Worm (Caenorhabditis elegans): ENCODE measurements around the gene F15E6.4.

The F15E6.4 gene

ce11 chrIV:4265224-4265623 lies 26.1 kb upstream of the F15E6.4 start, which contains the start of gene F36A4.5:
Gene F36A4.5, plus strand, starts transcription at chrIV:4265524.
- TF ChIP-seq mml-1 (tag; optimal IDR thresholded peaks at IDR 0.05) (no peak), nhr-12 (tag; optimal IDR thresholded peaks at IDR 0.05) (no peak), egl-5 (tag; optimal IDR thresholded peaks at IDR 0.05) (no peak), ztf-11 (tag; optimal IDR thresholded peaks at IDR 0.05) (no peak), snpc-4 (tag; optimal IDR thresholded peaks at IDR 0.05) (no peak), unc-39 (tag; optimal IDR thresholded peaks at IDR 0.05) (no peak), nhr-67 (tag; optimal IDR thresholded peaks at IDR 0.05) (no peak), lin-15B (tag; optimal IDR thresholded peaks at IDR 0.05) (no peak), tbx-2 (tag; optimal IDR thresholded peaks at IDR 0.05) (no peak)

- no peak for TF ChIP-seq nhr-43 (tag; optimal IDR thresholded peaks at IDR 0.05; ENCODE audit: poor library complexity, severe bottlenecking)
- no peak for TF ChIP-seq zag-1 (tag; optimal IDR thresholded peaks at IDR 0.05)
- TF ChIP-seq ama-1 (optimal IDR thresholded peaks at IDR 0.05), result no peak
- TF ChIP-seq mml-1 (tag; optimal IDR thresholded peaks at IDR 0.05), result no peak
- no peak for TF ChIP-seq ZK546.5 (tag; optimal IDR thresholded peaks at IDR 0.05)
- TF ChIP-seq egl-5 (tag; optimal IDR thresholded peaks at IDR 0.05), result no peak
- no peak for TF ChIP-seq ztf-11 (tag; optimal IDR thresholded peaks at IDR 0.05)
- no peak for TF ChIP-seq jun-1 (tag; optimal IDR thresholded peaks at IDR 0.05)
- TF ChIP-seq nhr-11 (tag; optimal IDR thresholded peaks at IDR 0.05), result no peak
- no peak for TF ChIP-seq daf-12 (tag; optimal IDR thresholded peaks at IDR 0.05)
- TF ChIP-seq nhr-12 (tag; optimal IDR thresholded peaks at IDR 0.05), result no peak
- TF ChIP-seq lin-15B (tag; optimal IDR thresholded peaks at IDR 0.05), result no peak
- no peak for TF ChIP-seq nhr-77 (tag; optimal IDR thresholded peaks at IDR 0.05)
- TF ChIP-seq nhr-25 (tag; optimal IDR thresholded peaks at IDR 0.05), result no peak
- TF ChIP-seq snpc-4 (tag; optimal IDR thresholded peaks at IDR 0.05), result no peak
- TF ChIP-seq unc-62 (GFP tag; optimal IDR thresholded peaks at IDR 0.05), result no peak
Measured at ce11 chrIV:4265951-4266350, 25.3 kb upstream of the F15E6.4 start.

ce11 chrIV:4267320-4267719 lies 24.0 kb upstream of the F15E6.4 start, which contains the start of gene F36A4.4:
Gene F36A4.4, plus strand, starts transcription at chrIV:4267620.
- TF ChIP-seq nhr-12 (tag; optimal IDR thresholded peaks at IDR 0.05), result no peak
- TF ChIP-seq ztf-11 (tag; optimal IDR thresholded peaks at IDR 0.05), result no peak

DNA sequence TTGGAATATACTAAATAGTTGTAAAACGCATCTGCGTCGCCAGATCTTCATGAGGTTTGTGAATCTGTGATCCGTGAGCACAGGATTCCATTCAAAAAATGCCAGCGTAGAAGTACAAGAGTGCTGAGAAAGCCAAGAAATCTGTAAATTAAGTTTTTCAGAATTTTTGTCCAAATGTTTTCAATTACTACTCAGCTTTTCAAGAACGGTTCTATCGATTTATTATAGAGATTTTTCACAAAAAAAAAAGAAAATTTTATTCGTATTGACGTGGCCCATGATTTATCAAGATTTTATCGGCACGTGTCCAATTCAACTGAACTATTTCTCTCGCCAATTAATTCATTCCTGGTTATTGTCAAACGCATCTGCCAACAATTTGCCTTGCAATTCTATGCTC lies 22.0 kb upstream of the F15E6.4 start, which contains the start of gene F36A4.3:
TSS of gene F36A4.3 (plus strand) at position 301 of the 400 bp plus-strand sequence.
- TF ChIP-seq nhr-77 (tag; optimal IDR thresholded peaks at IDR 0.05), result no peak
- TF ChIP-seq ztf-4 (tag; optimal IDR thresholded peaks at IDR 0.05), result no peak
- TF ChIP-seq nhr-12 (tag; optimal IDR thresholded peaks at IDR 0.05), result no peak
- TF ChIP-seq pqm-1 (tag; optimal IDR thresholded peaks at IDR 0.05), result no peak
- TF ChIP-seq ztf-11 (tag; optimal IDR thresholded peaks at IDR 0.05), result no peak

DNA sequence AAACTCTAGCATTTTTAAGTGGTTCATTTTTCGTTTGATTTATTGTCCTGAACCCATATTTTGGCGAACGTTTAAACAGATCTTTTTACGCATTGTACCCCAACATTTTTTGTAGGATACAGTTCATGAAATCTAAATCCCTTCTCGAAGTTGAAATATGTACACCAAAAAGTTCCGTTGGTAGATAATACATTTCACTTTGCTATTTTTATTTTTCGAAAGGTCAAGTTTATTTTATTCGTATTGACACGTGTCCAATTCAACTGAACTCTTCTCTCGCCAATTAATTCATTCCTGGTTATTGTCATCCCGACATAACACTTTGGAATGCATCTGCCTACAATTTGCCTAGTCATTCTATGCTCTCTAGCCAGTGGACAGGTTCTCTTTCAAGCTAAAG lies 20.3 kb upstream of the F15E6.4 start, which contains the start of gene F36A4.2:
TSS of gene F36A4.2 (plus strand) at position 301 of the 400 bp plus-strand sequence.
- TF ChIP-seq jun-1 (tag; optimal IDR thresholded peaks at IDR 0.05) (no peak), pha-4 (tag; optimal IDR thresholded peaks at IDR 0.05) (no peak), ceh-16 (tag; optimal IDR thresholded peaks at IDR 0.05) (no peak), ama-1 (optimal IDR thresholded peaks at IDR 0.05) (no peak), egl-27 (tag; optimal IDR thresholded peaks at IDR 0.05) (no peak), ceh-9 (tag; optimal IDR thresholded peaks at IDR 0.05) (no peak), ZK546.5 (tag; optimal IDR thresholded peaks at IDR 0.05) (no peak), ceh-28 (tag; optimal IDR thresholded peaks at IDR 0.05) (no peak), hmg-11 (tag; optimal IDR thresholded peaks at IDR 0.05) (no peak), fkh-2 (tag; optimal IDR thresholded peaks at IDR 0.05) (no peak)

DNA sequence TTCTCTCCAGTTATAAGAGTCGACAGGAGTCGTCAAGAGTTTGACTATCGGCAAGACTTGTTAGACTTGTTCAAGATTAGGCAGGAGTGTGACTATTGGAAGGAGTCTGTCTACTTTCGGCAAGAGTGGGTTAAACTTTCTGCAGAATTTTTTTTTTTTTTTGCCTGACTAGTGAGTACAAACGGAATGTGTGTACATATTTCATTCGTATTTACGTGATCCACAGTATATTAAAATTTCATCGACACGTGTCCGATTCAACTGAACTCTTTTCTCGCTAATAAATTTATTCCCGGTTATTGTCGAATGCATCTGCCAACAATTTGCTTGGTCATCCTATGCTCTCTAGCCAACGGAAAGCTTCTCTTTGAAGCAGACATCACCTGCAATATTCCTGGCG lies 19.1 kb upstream of the F15E6.4 start, which contains the start of gene F36A4.1:
TSS of gene F36A4.1 (plus strand) at position 301 of the 400 bp plus-strand sequence.
- TF ChIP-seq nhr-28 (tag; optimal IDR thresholded peaks at IDR 0.05) (no peak), nhr-67 (tag; optimal IDR thresholded peaks at IDR 0.05) (no peak), aly-2 (tag; optimal IDR thresholded peaks at IDR 0.05) (no peak), nhr-76 (tag; optimal IDR thresholded peaks at IDR 0.05) (no peak), tbx-2 (tag; optimal IDR thresholded peaks at IDR 0.05) (no peak), elt-2 (tag; optimal IDR thresholded peaks at IDR 0.05) (no peak), elt-3 (tag; optimal IDR thresholded peaks at IDR 0.05) (no peak), elt-1 (tag; optimal IDR thresholded peaks at IDR 0.05) (no peak), zag-1 (tag; optimal IDR thresholded peaks at IDR 0.05) (no peak), lin-39 (tag; optimal IDR thresholded peaks at IDR 0.05) (no peak), mml-1 (tag; optimal IDR thresholded peaks at IDR 0.05) (no peak), lin-15B (tag; optimal IDR thresholded peaks at IDR 0.05) (no peak), sea-2 (GFP tag; optimal IDR thresholded peaks at IDR 0.05) (no peak), skn-1 (tag; optimal IDR thresholded peaks at IDR 0.05) (no peak)
